Worm (Caenorhabditis elegans): ENCODE results near the gene F21D9.8.

The F21D9.8 gene

ce11 chrV:19259403-19259802, 20.4 kb downstream of the F21D9.8 start:
- TF ChIP-seq eor-1 (tag; optimal IDR thresholded peaks at IDR 0.05) = no peak
- TF ChIP-seq elt-2 (tag; optimal IDR thresholded peaks at IDR 0.05) = no peak
- no peak for TF ChIP-seq unc-62 (GFP tag; optimal IDR thresholded peaks at IDR 0.05)
- TF ChIP-seq nhr-12 (tag; optimal IDR thresholded peaks at IDR 0.05) = no peak
- TF ChIP-seq egl-5 (tag; optimal IDR thresholded peaks at IDR 0.05) = no peak
- no peak for TF ChIP-seq egl-27 (tag; optimal IDR thresholded peaks at IDR 0.05)
- TF ChIP-seq ceh-82 (tag; optimal IDR thresholded peaks at IDR 0.05) = no peak
- TF ChIP-seq lsy-12 (tag; optimal IDR thresholded peaks at IDR 0.05) = no peak
- TF ChIP-seq nhr-76 (tag; optimal IDR thresholded peaks at IDR 0.05) = no peak
- TF ChIP-seq ceh-16 (tag; optimal IDR thresholded peaks at IDR 0.05) = no peak
- TF ChIP-seq nhr-25 (tag; optimal IDR thresholded peaks at IDR 0.05) = no peak

- TF ChIP-seq jun-1 (tag; optimal IDR thresholded peaks at IDR 0.05) (no peak), fkh-10 (GFP tag; optimal IDR thresholded peaks at IDR 0.05) (no peak), nhr-237 (tag; optimal IDR thresholded peaks at IDR 0.05) (no peak), hmg-11 (tag; optimal IDR thresholded peaks at IDR 0.05) (no peak), ceh-28 (tag; optimal IDR thresholded peaks at IDR 0.05) (no peak), skn-1 (tag; optimal IDR thresholded peaks at IDR 0.05) (no peak), nhr-11 (tag; optimal IDR thresholded peaks at IDR 0.05) (no peak), lin-39 (tag; optimal IDR thresholded peaks at IDR 0.05) (no peak), eor-1 (tag; optimal IDR thresholded peaks at IDR 0.05) (no peak), fkh-2 (tag; optimal IDR thresholded peaks at IDR 0.05) (no peak), mdl-1 (tag; optimal IDR thresholded peaks at IDR 0.05) (no peak), ceh-9 (tag; optimal IDR thresholded peaks at IDR 0.05) (no peak), ztf-11 (tag; optimal IDR thresholded peaks at IDR 0.05) (no peak)
These were observed 22.1 kb downstream of the F21D9.8 start, which contains the start of gene F21D9.3 for ce11 chrV:19257653-19258052. Gene F21D9.3, minus strand, starts transcription at chrV:19257753.

DNA sequence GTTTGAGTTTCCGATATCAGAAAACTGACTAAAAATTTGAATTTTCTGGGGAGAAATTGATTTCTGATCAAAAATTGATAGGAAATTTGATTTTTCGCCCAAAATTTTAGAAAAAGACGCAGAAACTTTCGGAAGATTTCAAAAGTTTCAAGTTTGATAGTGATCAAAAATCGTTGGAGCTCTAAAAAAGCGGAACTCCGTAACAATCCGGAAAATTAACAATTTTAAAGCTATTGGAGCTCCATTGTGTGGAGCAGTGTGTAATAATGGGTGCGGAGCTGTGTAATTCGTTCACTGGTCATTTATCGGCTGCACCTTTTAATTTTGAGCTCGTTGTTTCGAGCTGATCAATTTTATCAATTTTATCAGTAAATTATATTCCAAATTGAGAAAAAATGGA, 26.3 kb downstream of the F21D9.8 start, which contains the start of gene F21D9.4:
Gene F21D9.4, plus strand, starts transcription at position 301 of the 400 bp plus-strand sequence.
- no peak for TF ChIP-seq nhr-12 (tag; optimal IDR thresholded peaks at IDR 0.05)
- TF ChIP-seq mdl-1 (tag; optimal IDR thresholded peaks at IDR 0.05) = no peak
- no peak for TF ChIP-seq skn-1 (tag; optimal IDR thresholded peaks at IDR 0.05)
- TF ChIP-seq unc-62 (GFP tag; optimal IDR thresholded peaks at IDR 0.05) = no peak
- TF ChIP-seq fos-1 (tag; optimal IDR thresholded peaks at IDR 0.05) = no peak
- no peak for TF ChIP-seq nhr-237 (tag; optimal IDR thresholded peaks at IDR 0.05)
- TF ChIP-seq elt-1 (tag; optimal IDR thresholded peaks at IDR 0.05) = no peak
- no peak for TF ChIP-seq lin-39 (tag; optimal IDR thresholded peaks at IDR 0.05)
- no peak for TF ChIP-seq elt-3 (tag; optimal IDR thresholded peaks at IDR 0.05)
- no peak for TF ChIP-seq R02D3.7 (tag; optimal IDR thresholded peaks at IDR 0.05)
- TF ChIP-seq nhr-28 (tag; optimal IDR thresholded peaks at IDR 0.05) = no peak
- TF ChIP-seq zag-1 (tag; optimal IDR thresholded peaks at IDR 0.05) = no peak
- TF ChIP-seq unc-39 (tag; optimal IDR thresholded peaks at IDR 0.05) = no peak
- no peak for TF ChIP-seq pqm-1 (tag; optimal IDR thresholded peaks at IDR 0.05)
- no peak for TF ChIP-seq eor-1 (tag; optimal IDR thresholded peaks at IDR 0.05)
- no peak for TF ChIP-seq lin-15B (tag; optimal IDR thresholded peaks at IDR 0.05)
- no peak for TF ChIP-seq ceh-9 (tag; optimal IDR thresholded peaks at IDR 0.05)
- no peak for TF ChIP-seq egl-27 (tag; optimal IDR thresholded peaks at IDR 0.05)
- no peak for TF ChIP-seq ZK546.5 (tag; optimal IDR thresholded peaks at IDR 0.05)

ce11 chrV:19251844-19252243, 27.9 kb downstream of the F21D9.8 start, which contains the start of gene F21D9.11:
Gene F21D9.11, plus strand, starts transcription at chrV:19252144.
- TF ChIP-seq ceh-82 (tag; optimal IDR thresholded peaks at IDR 0.05) (no peak), nhr-43 (tag; optimal IDR thresholded peaks at IDR 0.05; ENCODE audit: poor library complexity, severe bottlenecking) (no peak), egl-5 (tag; optimal IDR thresholded peaks at IDR 0.05) (no peak), ama-1 (optimal IDR thresholded peaks at IDR 0.05) (no peak), lin-39 (tag; optimal IDR thresholded peaks at IDR 0.05) (no peak), pqm-1 (tag; optimal IDR thresholded peaks at IDR 0.05) (no peak), nhr-237 (tag; optimal IDR thresholded peaks at IDR 0.05) (no peak), eor-1 (tag; optimal IDR thresholded peaks at IDR 0.05) (no peak), nhr-23 (tag; optimal IDR thresholded peaks at IDR 0.05) (no peak)

DNA sequence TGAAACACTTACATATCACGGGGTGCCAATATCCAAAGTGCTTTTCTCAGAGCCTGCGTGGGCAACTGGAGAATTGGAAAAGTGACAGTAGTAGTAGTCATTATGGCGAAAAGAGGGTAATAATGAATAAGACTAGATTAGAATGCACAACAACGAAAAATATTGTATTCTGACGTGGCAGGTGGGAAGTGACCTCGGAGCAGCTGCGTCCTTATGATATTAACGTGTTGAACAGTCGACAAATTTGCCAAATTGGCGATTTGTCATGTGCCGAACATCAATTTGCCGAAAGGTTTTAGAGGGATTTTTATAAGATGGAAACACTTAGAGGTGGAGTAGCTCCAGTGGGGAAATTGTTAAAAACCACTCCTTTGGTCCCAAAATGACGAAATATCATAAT, 28.8 kb downstream of the F21D9.8 start, which contains the start of gene str-81:
Gene str-81, minus strand, starts transcription at position 101 of the 400 bp plus-strand sequence.
- TF ChIP-seq pqm-1 (tag; optimal IDR thresholded peaks at IDR 0.05) = no peak
- no peak for TF ChIP-seq hmg-11 (tag; optimal IDR thresholded peaks at IDR 0.05)
- no peak for TF ChIP-seq pha-4 (tag; optimal IDR thresholded peaks at IDR 0.05)
- TF ChIP-seq ceh-28 (tag; optimal IDR thresholded peaks at IDR 0.05) = no peak
- TF ChIP-seq ZK546.5 (tag; optimal IDR thresholded peaks at IDR 0.05) = no peak
- no peak for TF ChIP-seq nhr-76 (tag; optimal IDR thresholded peaks at IDR 0.05)
- no peak for TF ChIP-seq nhr-67 (tag; optimal IDR thresholded peaks at IDR 0.05)
- no peak for TF ChIP-seq ceh-9 (tag; optimal IDR thresholded peaks at IDR 0.05)
- TF ChIP-seq fos-1 (tag; optimal IDR thresholded peaks at IDR 0.05) = no peak
- no peak for TF ChIP-seq elt-3 (tag; optimal IDR thresholded peaks at IDR 0.05)
